Fruit fly (Drosophila melanogaster): ENCODE results near the gene porin.
A peak's percentile ranks its signal among the peaks of the same experiment; 100 is the strongest.

porin gene

dm6 chr2L:10858064-10859047, 7.7 kb upstream of the porin start, which contains the start of the genes aurB and Stam:
Gene aurB, minus strand, starts transcription at chr2L:10858094.
Gene Stam, plus strand, starts transcription at chr2L:10858536.
- TF ChIP-seq HHEX (GFP tag; optimal IDR thresholded peaks at IDR 0.05): peak; percentile 46
- TF ChIP-seq CG33557 (GFP tag; optimal IDR thresholded peaks at IDR 0.05): peak; percentile 24
- no peak for TF ChIP-seq fu2 (GFP tag; optimal IDR thresholded peaks at IDR 0.05)
- no peak for TF ChIP-seq eve (GFP tag; optimal IDR thresholded peaks at IDR 0.05)
- TF ChIP-seq onecut (GFP tag; IDR thresholded peaks at IDR 0.05): no peak
- TF ChIP-seq CG42726 (GFP tag; IDR thresholded peaks at IDR 0.05; ENCODE audit: partially characterized antibody): no peak
- no peak for TF ChIP-seq CG34376 (GFP tag; optimal IDR thresholded peaks at IDR 0.05)
- TF ChIP-seq CG2875 (GFP tag; optimal IDR thresholded peaks at IDR 0.05): peak; percentile 38
- peak; percentile 37 for TF ChIP-seq salm (tag; optimal IDR thresholded peaks at IDR 0.05)
- TF ChIP-seq NK7.1 (GFP tag; optimal IDR thresholded peaks at IDR 0.05): no peak
- TF ChIP-seq CG15479 (GFP tag; optimal IDR thresholded peaks at IDR 0.05): no peak
- peak; percentile 48 for TF ChIP-seq CG9797 (GFP tag; optimal IDR thresholded peaks at IDR 0.05)
- TF ChIP-seq CG31388 (GFP tag; optimal IDR thresholded peaks at IDR 0.05): no peak
- no peak for TF ChIP-seq so (GFP tag; IDR thresholded peaks at IDR 0.05)
- TF ChIP-seq sob (GFP tag; IDR thresholded peaks at IDR 0.05): no peak
- TF ChIP-seq CG7928 (GFP tag; optimal IDR thresholded peaks at IDR 0.05): no peak
- no peak for TF ChIP-seq en (GFP tag; optimal IDR thresholded peaks at IDR 0.05)
- no peak for TF ChIP-seq Dref (GFP tag; IDR thresholded peaks at IDR 0.05)
- TF ChIP-seq unpg (GFP tag; optimal IDR thresholded peaks at IDR 0.05): peak; percentile 67
- no peak for TF ChIP-seq ci (GFP tag; IDR thresholded peaks at IDR 0.05)
- peak; percentile 87 for TF ChIP-seq CoRest (tag; optimal IDR thresholded peaks at IDR 0.05)
- no peak for TF ChIP-seq CG14965 (GFP tag; optimal IDR thresholded peaks at IDR 0.05; ENCODE audit: borderline replicate concordance)
- no peak for TF ChIP-seq Hey (tag; optimal IDR thresholded peaks at IDR 0.05)
- no peak; the same call in 1 of the 2 replicates for TF ChIP-seq Atf6 (GFP tag; IDR thresholded peaks at IDR 0.05)
- TF ChIP-seq Asciz (GFP tag; optimal IDR thresholded peaks at IDR 0.05): peak; percentile 43
- TF ChIP-seq Ptx1 (GFP tag; IDR thresholded peaks at IDR 0.05): peak; percentile 48; the same call in 1 of the 2 replicates
- no peak for TF ChIP-seq cas (GFP tag; IDR thresholded peaks at IDR 0.05)
- TF ChIP-seq Mes4 (GFP tag; optimal IDR thresholded peaks at IDR 0.05): no peak
- no peak for TF ChIP-seq Tbp (GFP tag; optimal IDR thresholded peaks at IDR 0.05)
- TF ChIP-seq kni (GFP tag; optimal IDR thresholded peaks at IDR 0.05): no peak
- peak; percentile 53 for TF ChIP-seq zen (tag; optimal IDR thresholded peaks at IDR 0.05)
- peak; percentile 73 for TF ChIP-seq CG11504 (tag; optimal IDR thresholded peaks at IDR 0.05)
- TF ChIP-seq CG15011 (GFP tag; optimal IDR thresholded peaks at IDR 0.05): no peak
- TF ChIP-seq fd64A (GFP tag; optimal IDR thresholded peaks at IDR 0.05): no peak
- peak; percentile 62 for TF ChIP-seq gsb-n (tag; optimal IDR thresholded peaks at IDR 0.05)
- peak; percentile 72 for TF ChIP-seq CG2678 (tag; optimal IDR thresholded peaks at IDR 0.05)
- peak; percentile 11 for TF ChIP-seq scrt (GFP tag; optimal IDR thresholded peaks at IDR 0.05)
- TF ChIP-seq tin (GFP tag; optimal IDR thresholded peaks at IDR 0.05): peak; percentile 12
- no peak for TF ChIP-seq ato (GFP tag; IDR thresholded peaks at IDR 0.05; ENCODE audit: partially characterized antibody)
- no peak for TF ChIP-seq tio (GFP tag; optimal IDR thresholded peaks at IDR 0.05)
- no peak for TF ChIP-seq CG1832 (GFP tag; optimal IDR thresholded peaks at IDR 0.05)
- no peak for TF ChIP-seq CG7745 (tag; optimal IDR thresholded peaks at IDR 0.05)
- TF ChIP-seq CG15514 (GFP tag; optimal IDR thresholded peaks at IDR 0.05): peak; percentile 50
- no peak for TF ChIP-seq Side (GFP tag; optimal IDR thresholded peaks at IDR 0.05)
- no peak for TF ChIP-seq sens-2 (GFP tag; IDR thresholded peaks at IDR 0.05)
- TF ChIP-seq shn (GFP tag; optimal IDR thresholded peaks at IDR 0.05): no peak
- peak; percentile 57 for TF ChIP-seq CG30020 (tag; optimal IDR thresholded peaks at IDR 0.05)
- no peak; the same call in 1 of the 2 replicates for TF ChIP-seq CG11247 (GFP tag; IDR thresholded peaks at IDR 0.05)

Measured in whole organism, embryonic.